Worm (Caenorhabditis elegans) whole organism, L2 larva: Measurements from ENCODE around the gene M163.22.

Experiments
- ZK546.5 ChIP-seq: sonication (generic microtip); optimal IDR thresholded peaks from 2 replicates; lab custom pipeline; 2017; ENCODE audit warnings: missing biosample characterization, missing genetic modification characterization
- egl-27 ChIP-seq: sonication (generic microtip); optimal IDR thresholded peaks from 3 replicates; lab custom pipeline; 2017; ENCODE audit warnings: missing biosample characterization, missing genetic modification reagents, missing genetic modification characterization
- nhr-11 ChIP-seq: fragments of 150-350 bp; optimal IDR thresholded peaks from 2 replicates; lab custom pipeline; 2014; ENCODE audit warnings: missing biosample characterization, missing genetic modification characterization
- nhr-77 ChIP-seq: fragments of 150-350 bp; optimal IDR thresholded peaks from 2 replicates; lab custom pipeline; 2014; ENCODE audit warnings: missing biosample characterization, missing genetic modification characterization
- snpc-4 ChIP-seq: fragments of 150-350 bp; optimal IDR thresholded peaks from 2 replicates; lab custom pipeline; 2014; ENCODE audit warnings: missing biosample characterization, missing genetic modification characterization

DNA sequence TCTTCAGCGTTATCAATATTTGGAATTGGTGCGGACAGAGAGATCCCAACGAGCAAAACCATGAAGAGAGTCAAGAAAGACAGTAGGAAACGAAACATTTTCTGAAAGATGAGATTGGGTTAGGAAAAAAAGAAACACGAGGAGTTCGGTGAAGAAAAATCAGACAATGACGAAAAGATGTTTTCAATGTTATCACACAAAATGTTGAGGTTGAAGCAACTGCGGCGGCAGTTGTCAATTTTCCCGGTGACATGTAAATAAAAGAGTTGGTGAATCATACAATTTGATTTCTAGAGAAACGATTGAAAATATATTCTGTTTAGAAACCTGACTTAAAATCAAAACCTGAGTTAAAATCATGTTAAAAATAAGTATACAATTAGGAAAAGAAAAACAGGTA is 12.0 kb upstream of the M163.22 start, which contains the start of gene F23D12.7:
- TF ChIP-seq egl-27 (tag; lab: Kevin White, UChicago) (no peak), nhr-77 (no peak), ZK546.5 (tag; lab: Kevin White, UChicago) (no peak), snpc-4 (tag; lab: Kevin White, UChicago) (no peak), nhr-11 (no peak)
